Worm (Caenorhabditis elegans) whole organism, L4 larva: Measurements from ENCODE around the gene wdr-20.

Experiments used
- F26F4.8 ChIP-seq: fragments of 200-800 bp; sonication (Bioruptor generic); conservative IDR thresholded peaks from 2 replicates; pipeline ENCODE4 v1.3.6; 2022; ENCODE audit warnings: missing genetic modification characterization, missing compliant biosample characterization
- F44E2.7 ChIP-seq: fragments of 200-800 bp; sonication (Bioruptor generic); IDR thresholded peaks from 2 replicates; pipeline ENCODE4 v2.1.2; 2022; ENCODE audit warnings: missing genetic modification characterization, missing compliant biosample characterization
- F49E8.2 ChIP-seq: sonication (generic microtip); optimal IDR thresholded peaks from 2 replicates; lab custom pipeline; 2016; ENCODE audit warnings: missing compliant biosample characterization, mild to moderate bottlenecking, missing genetic modification characterization, borderline replicate concordance
- R02D3.7 ChIP-seq: fragments of 150-350 bp; sonication (generic microtip); optimal IDR thresholded peaks from 3 replicates; lab custom pipeline; 2014; ENCODE audit warnings: missing biosample characterization, missing genetic modification characterization
- T20F7.1 ChIP-seq: fragments of 200-800 bp; sonication (Bioruptor generic); optimal IDR thresholded peaks from 2 replicates; lab custom pipeline; 2018; ENCODE audit warnings: mild to moderate bottlenecking, missing genetic modification characterization, missing compliant biosample characterization
- aha-1 ChIP-seq: fragments of 150-350 bp; peaks from one replicate; lab custom pipeline; 2014; ENCODE audit warnings: missing biosample characterization, missing genetic modification characterization
- aly-2 ChIP-seq: sonication (generic microtip); optimal IDR thresholded peaks from 2 replicates; lab custom pipeline; 2018; ENCODE audit warnings: missing biosample characterization, missing genetic modification characterization
- attf-4 ChIP-seq: sonication (generic microtip); optimal IDR thresholded peaks from 3 replicates; lab custom pipeline; 2017; ENCODE audit warnings: missing biosample characterization, missing genetic modification characterization
- ceh-28 ChIP-seq: fragments of 150-350 bp; optimal IDR thresholded peaks from 2 replicates; lab custom pipeline; 2014; ENCODE audit warnings: missing biosample characterization, missing genetic modification reagents, missing genetic modification characterization
- ceh-32 ChIP-seq: sonication (generic microtip); optimal IDR thresholded peaks from 2 replicates; lab custom pipeline; 2016; ENCODE audit warnings: mild to moderate bottlenecking, missing genetic modification characterization, missing compliant biosample characterization; ENCODE audit not compliant: poor library complexity
- ceh-82 ChIP-seq: sonication (generic microtip); optimal IDR thresholded peaks from 2 replicates; lab custom pipeline; 2017; ENCODE audit warnings: missing biosample characterization, missing genetic modification characterization
- daf-19 ChIP-seq: fragments of 200-800 bp; sonication (Bioruptor generic); conservative IDR thresholded peaks from 2 replicates; pipeline ENCODE4 v1.3.6; 2022; ENCODE audit warnings: missing genetic modification characterization, missing compliant biosample characterization
- daf-8 ChIP-seq: fragments of 200-800 bp; sonication (Bioruptor generic); IDR thresholded peaks from 2 replicates; pipeline ENCODE4 v1.3.6; 2022; ENCODE audit warnings: missing genetic modification characterization, missing compliant biosample characterization
- dmd-6 ChIP-seq: fragments of 200-800 bp; sonication (Bioruptor generic); IDR thresholded peaks from 2 replicates; pipeline ENCODE4 v1.3.6; 2022; ENCODE audit warnings: missing genetic modification reagents, missing genetic modification characterization, missing compliant biosample characterization
- dve-1 ChIP-seq: sonication (generic microtip); optimal IDR thresholded peaks from 2 replicates; lab custom pipeline; 2017; ENCODE audit warnings: antibody characterized with exemption, mild to moderate bottlenecking, missing genetic modification characterization, missing compliant biosample characterization; ENCODE audit not compliant: insufficient read depth
- fkh-10 ChIP-seq: fragments of 150-350 bp; optimal IDR thresholded peaks from 2 replicates; lab custom pipeline; 2014; ENCODE audit warnings: missing biosample characterization, missing genetic modification reagents, missing genetic modification characterization
- fos-1 ChIP-seq: fragments of 150-350 bp; optimal IDR thresholded peaks from 2 replicates; lab custom pipeline; 2014; ENCODE audit warnings: missing biosample characterization, missing genetic modification characterization
- gei-8 ChIP-seq: fragments of 200-800 bp; sonication (Bioruptor generic); optimal IDR thresholded peaks from 2 replicates; lab custom pipeline; 2018; ENCODE audit warnings: mild to moderate bottlenecking, missing genetic modification characterization, missing compliant biosample characterization
- jun-1 ChIP-seq: fragments of 150-350 bp; optimal IDR thresholded peaks from 2 replicates; lab custom pipeline; 2014; ENCODE audit warnings: missing biosample characterization, missing genetic modification reagents, missing genetic modification characterization
- lsy-2 ChIP-seq, 2 experiments: fragments of 150-350 bp in 1 of 2; sonication (generic microtip) in 1 of 2; optimal IDR thresholded peaks; 2 replicates each; lab custom pipeline; 2014 to 2017; ENCODE audit warnings: missing biosample characterization in 2 of 2, missing genetic modification characterization in 2 of 2
- madf-9 ChIP-seq: fragments of 200-800 bp; sonication (Bioruptor generic); conservative IDR thresholded peaks from 2 replicates; pipeline ENCODE4 v1.3.6; 2022; ENCODE audit warnings: missing genetic modification reagents, missing genetic modification characterization, missing compliant biosample characterization
- mdl-1 ChIP-seq, 2 experiments: fragments of 150-350 bp in 1 of 2; sonication (generic microtip) in 1 of 2; optimal IDR thresholded peaks; 2 replicates each; lab custom pipeline; 2014 to 2017; ENCODE audit warnings: missing biosample characterization in 2 of 2, missing genetic modification characterization in 2 of 2
- mdt-29 ChIP-seq: fragments of 200-800 bp; sonication (Bioruptor generic); IDR thresholded peaks from 2 replicates; pipeline ENCODE4 v1.3.6; 2022; ENCODE audit warnings: missing genetic modification reagents, missing genetic modification characterization, missing compliant biosample characterization
- mes-2 ChIP-seq: sonication (generic microtip); optimal IDR thresholded peaks from 2 replicates; lab custom pipeline; 2016; ENCODE audit warnings: missing genotype, mild to moderate bottlenecking, missing genetic modification characterization, missing compliant biosample characterization; ENCODE audit not compliant: poor library complexity, severe bottlenecking
- nhr-111 ChIP-seq: fragments of 200-800 bp; sonication (Bioruptor generic); optimal IDR thresholded peaks from 2 replicates; lab custom pipeline; 2018; ENCODE audit warnings: mild to moderate bottlenecking, missing genetic modification characterization, missing compliant biosample characterization
- nhr-41 ChIP-seq: fragments of 200-800 bp; sonication (Bioruptor generic); IDR thresholded peaks from 2 replicates; pipeline ENCODE4 v1.3.6; 2022; ENCODE audit warnings: missing genetic modification reagents, missing genetic modification characterization, missing compliant biosample characterization
- nhr-42 ChIP-seq: fragments of 200-800 bp; sonication (Bioruptor generic); IDR thresholded peaks from 2 replicates; pipeline ENCODE4 v1.3.6; 2022; ENCODE audit warnings: missing genetic modification characterization, missing compliant biosample characterization
- nhr-76 ChIP-seq: fragments of 150-350 bp; optimal IDR thresholded peaks from 2 replicates; lab custom pipeline; 2014; ENCODE audit warnings: missing biosample characterization, missing genetic modification characterization
- snpc-4 ChIP-seq: fragments of 150-350 bp; optimal IDR thresholded peaks from 2 replicates; lab custom pipeline; 2014; ENCODE audit warnings: missing biosample characterization, missing genetic modification characterization
- tag-97 ChIP-seq: fragments of 200-800 bp; sonication (Bioruptor generic); IDR thresholded peaks from 2 replicates; pipeline ENCODE4 v1.3.6; 2022; ENCODE audit warnings: missing genetic modification characterization, missing compliant biosample characterization
- tra-1 ChIP-seq: fragments of 200-800 bp; sonication (Bioruptor generic); IDR thresholded peaks from 2 replicates; pipeline ENCODE4 v1.3.6; 2022; ENCODE audit warnings: missing genetic modification reagents, missing genetic modification characterization, missing compliant biosample characterization
- unc-62 ChIP-seq, 3 experiments: fragments of 150-350 bp in 1 of 3; sonication (generic microtip); optimal IDR thresholded peaks in 2 of 3; peaks in 1 of 3; 1 replicate in 1 of 3; 2 replicates in 2 of 3; lab custom pipeline; 2014 to 2017; ENCODE audit warnings: missing biosample characterization in 3 of 3, missing genetic modification characterization in 3 of 3, missing genetic modification reagents in 3 of 3, missing genotype in 1 of 3
- zag-1 ChIP-seq: fragments of 150-350 bp; optimal IDR thresholded peaks from 2 replicates; lab custom pipeline; 2014; ENCODE audit warnings: missing biosample characterization, missing genetic modification characterization

The wdr-20 gene

DNA sequence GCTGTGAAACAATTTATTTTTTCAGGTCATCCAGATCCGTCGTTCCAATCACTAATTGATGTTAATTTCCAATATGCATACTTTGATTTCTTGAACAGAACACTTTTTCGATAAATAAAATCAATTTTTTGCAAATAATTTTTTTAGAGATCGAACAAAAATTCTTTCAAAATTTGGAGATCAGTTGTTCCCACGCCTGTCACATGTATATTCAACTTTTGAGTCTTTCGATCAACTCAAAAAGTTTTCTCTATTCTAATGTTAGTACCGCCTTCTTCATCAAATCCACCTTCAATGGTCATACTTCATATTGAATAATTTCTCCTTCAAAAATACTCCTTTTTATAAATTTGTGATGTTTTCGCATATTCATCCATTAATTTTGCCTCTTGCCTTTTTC is 20.7 kb upstream of the wdr-20 start, which contains the start of gene srsx-29:
srsx-29 (plus strand) TSS at position 301 of the 400 bp plus-strand sequence.
- TF ChIP-seq gei-8: no peak

DNA sequence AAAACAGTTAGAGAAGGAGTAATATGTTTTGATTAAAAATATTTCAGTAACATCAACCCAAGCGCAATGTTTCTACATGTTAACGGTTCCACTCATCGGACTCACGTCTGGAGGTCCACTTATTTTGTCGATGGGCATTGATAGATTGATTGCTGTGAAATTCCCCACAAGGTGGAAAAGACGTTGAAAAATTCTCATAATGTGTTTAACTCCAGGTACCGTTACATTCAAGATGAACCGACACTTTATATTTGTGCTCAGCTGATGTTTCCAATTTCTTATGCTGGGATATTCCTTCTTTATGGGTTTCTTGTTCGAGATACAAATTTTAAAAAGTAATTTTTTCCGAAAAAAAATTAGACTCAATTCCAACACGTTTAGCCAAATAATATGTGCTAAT is 19.1 kb upstream of the wdr-20 start:
- no peak for TF ChIP-seq F44E2.7 (GFP tag; lab: Robert Waterston, UW)
- TF ChIP-seq nhr-41 (GFP tag; lab: Robert Waterston, UW): no peak
- TF ChIP-seq aha-1 (tag; lab: Kevin White, UChicago): peak; percentile 94

- no peak for TF ChIP-seq nhr-111 (GFP tag; lab: Kevin White, UChicago)
- peak in 1 of 2 experiments; percentile 57 for TF ChIP-seq unc-62 (GFP tag; optimal IDR thresholded peaks at IDR 0.05 in 1 of 2; lab: Kevin White, UChicago)
- TF ChIP-seq unc-62 (tag; optimal IDR thresholded peaks at IDR 0.05; lab: Kevin White, UChicago): no peak
Measured at ce11 chrV:10152278-10152677, 18.3 kb upstream of the wdr-20 start, which contains the start of gene srsx-28. srsx-28 (plus strand) TSS chrV:10152578.

- TF ChIP-seq dmd-6 (GFP tag; lab: Robert Waterston, UW) (no peak), tag-97 (GFP tag; lab: Robert Waterston, UW) (no peak), tra-1 (GFP tag; lab: Robert Waterston, UW) (no peak), nhr-42 (GFP tag; lab: Robert Waterston, UW) (no peak), dve-1 (tag; lab: Kevin White, UChicago) (no peak), F49E8.2 (no peak), nhr-76 (tag; lab: Kevin White, UChicago) (no peak), daf-19 (GFP tag; lab: Robert Waterston, UW) (no peak), ceh-32 (tag; lab: Kevin White, UChicago) (no peak), daf-8 (no peak), mes-2 (tag; lab: Kevin White, UChicago) (no peak), aly-2 (no peak), madf-9 (no peak)
Measured at ce11 chrV:10149728-10150127, 15.8 kb upstream of the wdr-20 start, which contains the start of gene srsx-27. srsx-27 (plus strand) TSS chrV:10150028.

DNA sequence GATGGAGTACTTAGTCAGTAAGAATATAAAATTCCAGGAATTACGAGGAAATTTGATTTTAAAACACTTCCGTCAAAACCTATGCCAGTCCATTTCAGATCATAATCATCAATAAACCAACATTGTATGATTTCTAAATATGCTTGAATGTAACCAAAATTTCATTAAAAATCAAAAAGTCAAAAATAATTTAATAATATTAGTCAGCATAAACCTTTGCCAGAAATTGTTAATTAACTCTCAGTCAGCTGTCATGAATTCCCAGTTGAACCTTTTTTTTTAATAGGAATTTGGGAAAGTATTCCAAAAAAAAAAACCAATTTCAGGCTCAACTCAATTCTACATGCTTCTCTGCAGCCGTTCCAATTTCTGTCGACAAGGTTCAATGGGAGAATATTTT is 14.4 kb upstream of the wdr-20 start, which contains the start of gene srsx-26:
srsx-26 (plus strand) TSS at position 301 of the 400 bp plus-strand sequence.
- TF ChIP-seq attf-4 (tag; lab: Kevin White, UChicago) (no peak), ceh-28 (no peak), R02D3.7 (tag; lab: Kevin White, UChicago) (no peak), zag-1 (tag; lab: Kevin White, UChicago) (no peak), snpc-4 (tag; lab: Kevin White, UChicago) (no peak), lsy-2 (tag; optimal IDR thresholded peaks at IDR 0.05; lab: Kevin White, UChicago) (no peak), T20F7.1 (GFP tag; lab: Kevin White, UChicago) (no peak), jun-1 (no peak), ceh-82 (tag; lab: Kevin White, UChicago) (no peak), mdt-29 (GFP tag; lab: Robert Waterston, UW) (no peak), fkh-10 (no peak), F26F4.8 (GFP tag; lab: Robert Waterston, UW) (no peak), aha-1 (tag; lab: Kevin White, UChicago) (no peak), fos-1 (tag; lab: Kevin White, UChicago) (no peak), mdl-1 (tag; optimal IDR thresholded peaks at IDR 0.05; lab: Kevin White, UChicago) (no peak)
